Worm (Caenorhabditis elegans) whole organism, L1 larva: ENCODE data around the gene E01G4.6.

Experiments used
- F16B12.6 ChIP-seq: fragments of 150-350 bp; optimal IDR thresholded peaks from 2 replicates; lab custom pipeline; 2014; ENCODE audit warnings: missing biosample characterization, missing genetic modification characterization
- Y116A8C.19 ChIP-seq: sonication (generic microtip); optimal IDR thresholded peaks from 2 replicates; lab custom pipeline; 2016; ENCODE audit warnings: missing compliant biosample characterization, missing genetic modification characterization, borderline replicate concordance
- alr-1 ChIP-seq: fragments of 200-800 bp; sonication (Bioruptor generic); optimal IDR thresholded peaks from 2 replicates; lab custom pipeline; 2018; ENCODE audit warnings: borderline replicate concordance, mild to moderate bottlenecking, missing genetic modification characterization, missing compliant biosample characterization
- ama-1 ChIP-seq: fragments of 150-350 bp; optimal IDR thresholded peaks from 2 replicates; lab custom pipeline; 2014
- blmp-1 ChIP-seq: fragments of 150-350 bp; optimal IDR thresholded peaks from 2 replicates; lab custom pipeline; 2014; ENCODE audit warnings: missing biosample characterization, missing genetic modification characterization
- ceh-8 ChIP-seq: fragments of 200-800 bp; sonication (Bioruptor generic); optimal IDR thresholded peaks from 2 replicates; lab custom pipeline; 2018; ENCODE audit warnings: mild to moderate bottlenecking, missing genetic modification characterization, moderate library complexity, missing compliant biosample characterization
- ceh-90 ChIP-seq: sonication (generic microtip); optimal IDR thresholded peaks from 2 replicates; lab custom pipeline; 2016; ENCODE audit warnings: missing genetic modification characterization, missing compliant biosample characterization
- ces-1 ChIP-seq: fragments of 150-350 bp; optimal IDR thresholded peaks from 2 replicates; lab custom pipeline; 2014; ENCODE audit warnings: missing biosample characterization, missing genetic modification reagents, missing genetic modification characterization
- dsc-1 ChIP-seq: sonication (generic microtip); optimal IDR thresholded peaks from 2 replicates; lab custom pipeline; 2016; ENCODE audit warnings: mild to moderate bottlenecking, missing genetic modification characterization, missing compliant biosample characterization
- egl-13 ChIP-seq: sonication (generic microtip); optimal IDR thresholded peaks from 2 replicates; lab custom pipeline; 2016; ENCODE audit warnings: missing genotype, missing genetic modification reagents, missing genetic modification characterization, missing compliant biosample characterization
- elt-2 ChIP-seq: sonication (generic microtip); optimal IDR thresholded peaks from 2 replicates; lab custom pipeline; 2016; ENCODE audit warnings: missing genetic modification characterization, mild to moderate bottlenecking, inconsistent platforms, missing compliant biosample characterization, missing genetic modification reagents
- elt-3 ChIP-seq, 6 experiments: fragments of 150-350 bp in 1 of 6; sonication (generic microtip); optimal IDR thresholded peaks; 2 replicates each; lab custom pipeline; 2017 to 2018; ENCODE audit warnings: missing biosample characterization in 6 of 6, missing genetic modification characterization in 6 of 6, inconsistent platforms in 1 of 6
- ets-5 ChIP-seq: fragments of 200-800 bp; sonication (Bioruptor generic); IDR thresholded peaks from 2 replicates; pipeline ENCODE4 v1.3.6; 2022; ENCODE audit warnings: missing genetic modification characterization, missing compliant biosample characterization
- fkh-10 ChIP-seq: sonication (generic microtip); optimal IDR thresholded peaks from 2 replicates; lab custom pipeline; 2017; ENCODE audit warnings: missing biosample characterization, missing genetic modification reagents, missing genetic modification characterization
- fkh-4 ChIP-seq: sonication (generic microtip); optimal IDR thresholded peaks from 2 replicates; lab custom pipeline; 2016; ENCODE audit warnings: missing compliant biosample characterization, missing genetic modification characterization, borderline replicate concordance
- fkh-8 ChIP-seq: sonication (generic microtip); optimal IDR thresholded peaks from 2 replicates; lab custom pipeline; 2016; ENCODE audit warnings: mild to moderate bottlenecking, missing genetic modification characterization, missing compliant biosample characterization
- isw-1 ChIP-seq: fragments of 200-800 bp; sonication (Bioruptor generic); IDR thresholded peaks from 2 replicates; pipeline ENCODE4 v1.3.6; 2022; ENCODE audit warnings: missing genetic modification characterization, missing compliant biosample characterization
- lin-13 ChIP-seq: fragments of 150-350 bp; optimal IDR thresholded peaks from 2 replicates; lab custom pipeline; 2014; ENCODE audit warnings: missing biosample characterization, missing genetic modification reagents, missing genetic modification characterization
- lin-14 ChIP-seq: fragments of 200-800 bp; sonication (Bioruptor generic); optimal IDR thresholded peaks from 2 replicates; lab custom pipeline; 2018; ENCODE audit warnings: mild to moderate bottlenecking, missing genetic modification characterization, moderate library complexity, missing compliant biosample characterization
- lsy-2 ChIP-seq, 2 experiments: fragments of 150-350 bp; optimal IDR thresholded peaks; 2 replicates each; lab custom pipeline; 2014; ENCODE audit warnings: missing biosample characterization in 2 of 2, missing genetic modification characterization in 2 of 2
- nhr-12 ChIP-seq: sonication (generic microtip); optimal IDR thresholded peaks from 2 replicates; lab custom pipeline; 2017; ENCODE audit warnings: missing biosample characterization, missing genetic modification characterization
- nhr-28 ChIP-seq: fragments of 150-350 bp; optimal IDR thresholded peaks from 2 replicates; lab custom pipeline; 2014; ENCODE audit warnings: missing biosample characterization, missing genetic modification characterization
- nhr-71 ChIP-seq: sonication (generic microtip); optimal IDR thresholded peaks from 2 replicates; lab custom pipeline; 2016; ENCODE audit warnings: mild to moderate bottlenecking, missing genetic modification characterization, moderate library complexity, missing compliant biosample characterization
- nhr-76 ChIP-seq: sonication (generic microtip); optimal IDR thresholded peaks from 2 replicates; lab custom pipeline; 2017; ENCODE audit warnings: missing biosample characterization, missing genetic modification characterization
- nhr-77 ChIP-seq: fragments of 150-350 bp; optimal IDR thresholded peaks from 2 replicates; lab custom pipeline; 2014; ENCODE audit warnings: missing biosample characterization, missing genetic modification characterization
- nhr-85 ChIP-seq: sonication (generic microtip); peaks from one replicate; lab custom pipeline; 2016; ENCODE audit warnings: missing genetic modification characterization, inconsistent platforms, missing compliant biosample characterization
- nhr-90 ChIP-seq: sonication (generic microtip); optimal IDR thresholded peaks from 2 replicates; lab custom pipeline; 2016; ENCODE audit warnings: mild to moderate bottlenecking, missing genetic modification characterization, missing compliant biosample characterization; ENCODE audit not compliant: poor library complexity
- pax-3 ChIP-seq: fragments of 200-800 bp; sonication (Bioruptor generic); optimal IDR thresholded peaks from 2 replicates; lab custom pipeline; 2018; ENCODE audit warnings: mild to moderate bottlenecking, missing genetic modification characterization, moderate library complexity, missing compliant biosample characterization
- pqm-1 ChIP-seq: sonication (generic microtip); optimal IDR thresholded peaks from 3 replicates; lab custom pipeline; 2017; ENCODE audit warnings: missing biosample characterization, missing genetic modification characterization
- rnt-1 ChIP-seq: sonication (generic microtip); optimal IDR thresholded peaks from 2 replicates; lab custom pipeline; 2016; ENCODE audit warnings: mild to moderate bottlenecking, missing genetic modification characterization, moderate library complexity, missing compliant biosample characterization
- sptf-1 ChIP-seq: fragments of 150-350 bp; optimal IDR thresholded peaks from 2 replicates; lab custom pipeline; 2014; ENCODE audit warnings: missing biosample characterization, missing genetic modification characterization
- swsn-7 ChIP-seq: sonication (generic microtip); optimal IDR thresholded peaks from 2 replicates; lab custom pipeline; 2016; ENCODE audit warnings: missing genetic modification characterization, missing compliant biosample characterization
- tbx-2 ChIP-seq: sonication (generic microtip); optimal IDR thresholded peaks from 2 replicates; lab custom pipeline; 2016; ENCODE audit warnings: missing genetic modification characterization, missing compliant biosample characterization
- tlp-1 ChIP-seq: fragments of 150-350 bp; optimal IDR thresholded peaks from 2 replicates; lab custom pipeline; 2014; ENCODE audit warnings: missing biosample characterization, missing genetic modification characterization
- unc-86 ChIP-seq: sonication (generic microtip); optimal IDR thresholded peaks from 2 replicates; lab custom pipeline; 2016; ENCODE audit warnings: missing genetic modification characterization, missing compliant biosample characterization
- unc-98 ChIP-seq: fragments of 200-800 bp; sonication (Bioruptor generic); IDR thresholded peaks from 2 replicates; pipeline ENCODE4 v1.3.6; 2022; ENCODE audit warnings: missing genetic modification characterization, missing compliant biosample characterization
- vab-15 ChIP-seq: sonication (generic microtip); optimal IDR thresholded peaks from 2 replicates; lab custom pipeline; 2017; ENCODE audit warnings: missing genotype, mild to moderate bottlenecking, missing genetic modification characterization, missing compliant biosample characterization
- zag-1 ChIP-seq: fragments of 150-350 bp; optimal IDR thresholded peaks from 2 replicates; lab custom pipeline; 2014; ENCODE audit warnings: missing biosample characterization, missing genetic modification characterization
- zip-4 ChIP-seq: fragments of 200-800 bp; sonication (Bioruptor generic); optimal IDR thresholded peaks from 2 replicates; lab custom pipeline; 2018; ENCODE audit warnings: mild to moderate bottlenecking, missing genetic modification characterization, moderate library complexity, missing compliant biosample characterization
- ztf-4 ChIP-seq: fragments of 150-350 bp; optimal IDR thresholded peaks from 2 replicates; lab custom pipeline; 2014; ENCODE audit warnings: missing biosample characterization, missing genetic modification characterization

Gene E01G4.6

DNA sequence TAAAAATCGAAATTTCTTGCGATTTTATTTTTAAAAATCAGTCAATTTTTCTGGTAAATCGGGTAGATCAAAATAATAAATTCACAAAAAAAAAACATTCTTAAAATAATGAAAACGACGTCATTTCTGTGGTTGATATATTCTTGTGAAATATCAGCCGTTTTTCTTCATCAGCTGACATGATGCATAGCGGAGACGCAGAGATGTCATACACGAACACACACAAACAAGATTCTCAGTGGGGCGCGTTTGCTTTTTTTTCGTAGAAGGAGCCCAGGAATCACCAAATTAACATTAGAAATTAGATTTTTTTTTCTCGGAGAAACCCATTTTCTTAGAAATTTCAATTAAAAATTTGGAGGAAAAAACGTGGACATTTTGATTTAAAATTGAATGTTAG is 34.5 kb upstream of the E01G4.6 start (continued):
- TF ChIP-seq tlp-1 (tag; lab: Kevin White, UChicago): no peak
- TF ChIP-seq nhr-90 (tag; lab: Kevin White, UChicago): peak; percentile 64
- no peak for TF ChIP-seq Y116A8C.19 (tag; lab: Kevin White, UChicago)
- peak; percentile 99 for TF ChIP-seq lin-14 (GFP tag; lab: Kevin White, UChicago)
- TF ChIP-seq nhr-12: no peak
- TF ChIP-seq lin-13 (GFP tag; lab: Kevin White, UChicago): peak; percentile 92
- TF ChIP-seq ama-1: peak; percentile 44
- TF ChIP-seq zag-1 (tag; lab: Kevin White, UChicago): no peak
- TF ChIP-seq dsc-1: peak; percentile 72
- no peak for TF ChIP-seq pqm-1 (tag; lab: Kevin White, UChicago)
- TF ChIP-seq unc-98: no peak
- TF ChIP-seq blmp-1 (tag; lab: Kevin White, UChicago): peak; percentile 71
- TF ChIP-seq elt-2 (tag; lab: Kevin White, UChicago): peak; percentile 1
- no peak for TF ChIP-seq zip-4 (GFP tag; lab: Kevin White, UChicago)
- TF ChIP-seq elt-3 (tag; optimal IDR thresholded peaks at IDR 0.05; lab: Kevin White, UChicago): peak in 2 of 6 experiments; percentile 67 to 80
- TF ChIP-seq nhr-28 (tag; lab: Kevin White, UChicago): no peak
- peak; percentile 49 for TF ChIP-seq isw-1 (GFP tag; lab: Robert Waterston, UW)
- TF ChIP-seq unc-86 (tag; lab: Kevin White, UChicago): peak; percentile 83
- no peak for TF ChIP-seq nhr-76 (tag; lab: Kevin White, UChicago)
- peak; percentile 75 for TF ChIP-seq F16B12.6 (tag; lab: Kevin White, UChicago)
- no peak for TF ChIP-seq ceh-8 (GFP tag; lab: Kevin White, UChicago)
- no peak for TF ChIP-seq ets-5
- peak; percentile 82 for TF ChIP-seq swsn-7 (tag; lab: Kevin White, UChicago)
- peak; percentile 83 to 93 for TF ChIP-seq lsy-2 (tag; optimal IDR thresholded peaks at IDR 0.05; lab: Kevin White, UChicago)
- no peak for TF ChIP-seq alr-1 (tag; lab: Kevin White, UChicago)
- TF ChIP-seq vab-15 (tag; lab: Kevin White, UChicago): no peak
- TF ChIP-seq ceh-90: no peak
- no peak for TF ChIP-seq egl-13 (tag; lab: Kevin White, UChicago)
- TF ChIP-seq fkh-4 (tag; lab: Kevin White, UChicago): no peak
- TF ChIP-seq sptf-1 (tag; lab: Kevin White, UChicago): no peak
- TF ChIP-seq nhr-71 (tag; lab: Kevin White, UChicago): peak; percentile 95
- TF ChIP-seq tbx-2: peak; percentile 80
- TF ChIP-seq rnt-1 (tag; lab: Kevin White, UChicago): no peak
- TF ChIP-seq nhr-85 (tag; lab: Kevin White, UChicago): peak; percentile 86
- TF ChIP-seq ces-1: no peak
- TF ChIP-seq, all 84 proteins: peak for 51

DNA sequence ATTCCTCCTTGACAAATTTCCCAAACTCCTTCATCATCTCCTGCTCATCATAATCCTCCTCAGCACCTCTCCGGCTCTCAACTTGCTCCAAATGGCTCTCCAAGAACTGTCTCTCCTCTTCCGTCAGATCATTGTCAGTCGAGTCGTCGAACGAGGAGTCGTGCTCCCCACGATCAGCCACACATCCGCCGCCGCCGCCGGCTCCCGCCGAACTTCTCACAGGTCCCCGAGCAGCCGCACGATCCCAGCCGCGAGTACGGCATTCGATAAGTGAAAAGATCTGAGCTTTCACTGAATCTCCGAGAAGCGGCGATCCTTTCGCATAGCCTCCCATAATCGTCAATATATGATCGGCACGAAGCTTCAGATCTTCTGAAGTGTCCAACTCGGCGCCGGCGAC is 30.9 kb upstream of the E01G4.6 start:
- no peak for TF ChIP-seq lin-14 (GFP tag; lab: Kevin White, UChicago)
- TF ChIP-seq nhr-77 (tag; lab: Kevin White, UChicago): no peak

DNA sequence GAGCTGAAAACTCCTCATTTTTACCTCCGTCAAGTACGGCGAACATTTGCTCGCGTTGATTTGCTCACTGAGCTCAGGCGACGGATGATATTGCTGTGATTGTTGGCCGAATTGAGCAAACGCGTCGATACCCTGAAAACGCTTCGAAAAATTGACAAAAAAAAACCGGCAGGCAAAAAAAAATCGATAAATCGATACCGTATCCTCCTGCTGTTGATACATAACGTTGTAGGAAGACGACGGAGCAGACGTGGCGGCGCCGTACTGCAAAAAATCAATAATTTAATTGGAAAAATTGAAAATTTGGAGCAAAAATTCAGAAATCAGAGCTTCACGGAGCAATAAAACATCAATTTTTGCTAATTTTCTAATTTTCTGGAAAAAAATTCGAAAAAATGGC is 27.4 kb upstream of the E01G4.6 start:
- TF ChIP-seq tbx-2 (no peak), fkh-10 (no peak), fkh-8 (tag; lab: Kevin White, UChicago) (no peak), ces-1 (no peak), ztf-4 (tag; lab: Kevin White, UChicago) (no peak), nhr-71 (tag; lab: Kevin White, UChicago) (no peak), unc-98 (no peak), zag-1 (tag; lab: Kevin White, UChicago) (no peak), pax-3 (tag; lab: Kevin White, UChicago) (no peak)
